Worm (Caenorhabditis elegans) whole organism, L4 larva: Measurements from ENCODE around the gene Y53C12B.7.

Experiments
- F37D6.2 ChIP-seq: sonication (generic microtip); optimal IDR thresholded peaks from 2 replicates; lab custom pipeline; 2016; ENCODE audit warnings: mild to moderate bottlenecking, missing genetic modification characterization, missing compliant biosample characterization
- T26A8.4 ChIP-seq: fragments of 200-800 bp; sonication (Bioruptor generic); IDR thresholded peaks from 2 replicates; pipeline ENCODE4 v1.3.6; 2022; ENCODE audit warnings: missing genetic modification characterization, missing compliant biosample characterization
- ZK337.2 ChIP-seq: fragments of 200-800 bp; sonication (Bioruptor generic); IDR thresholded peaks from 2 replicates; pipeline ENCODE4 v1.3.6; 2022; ENCODE audit warnings: missing genetic modification reagents, missing genetic modification characterization, missing compliant biosample characterization
- ceh-28 ChIP-seq: fragments of 150-350 bp; optimal IDR thresholded peaks from 2 replicates; lab custom pipeline; 2014; ENCODE audit warnings: missing biosample characterization, missing genetic modification reagents, missing genetic modification characterization
- ceh-32 ChIP-seq: sonication (generic microtip); optimal IDR thresholded peaks from 2 replicates; lab custom pipeline; 2016; ENCODE audit warnings: mild to moderate bottlenecking, missing genetic modification characterization, missing compliant biosample characterization; ENCODE audit not compliant: poor library complexity
- ceh-62 ChIP-seq: sonication (generic microtip); optimal IDR thresholded peaks from 2 replicates; lab custom pipeline; 2017; ENCODE audit warnings: missing biosample characterization, missing genetic modification characterization
- cey-2 ChIP-seq: sonication (generic microtip); optimal IDR thresholded peaks from 3 replicates; lab custom pipeline; 2017; ENCODE audit warnings: missing genetic modification characterization, mild to moderate bottlenecking, missing compliant biosample characterization, antibody characterized with exemption, borderline replicate concordance; ENCODE audit not compliant: insufficient read depth
- daf-16 ChIP-seq, 3 experiments: sonication (generic microtip); optimal IDR thresholded peaks; 2 replicates each; lab custom pipeline; 2016 to 2017; ENCODE audit warnings: missing genetic modification characterization in 3 of 3, missing genetic modification reagents in 3 of 3, mild to moderate bottlenecking in 2 of 3, missing compliant biosample characterization in 2 of 3, missing biosample characterization in 1 of 3, moderate library complexity in 1 of 3
- dve-1 ChIP-seq: sonication (generic microtip); optimal IDR thresholded peaks from 2 replicates; lab custom pipeline; 2017; ENCODE audit warnings: antibody characterized with exemption, mild to moderate bottlenecking, missing genetic modification characterization, missing compliant biosample characterization; ENCODE audit not compliant: insufficient read depth
- hif-1 ChIP-seq, 2 experiments: sonication (generic microtip); optimal IDR thresholded peaks; 2 replicates each; lab custom pipeline; 2016 to 2017; ENCODE audit warnings: missing compliant biosample characterization in 2 of 2, missing genetic modification characterization in 2 of 2, missing genetic modification reagents in 2 of 2, missing genotype in 2 of 2, mild to moderate bottlenecking in 1 of 2
- hlh-11 ChIP-seq: fragments of 200-800 bp; sonication (Bioruptor generic); optimal IDR thresholded peaks from 2 replicates; lab custom pipeline; 2018; ENCODE audit warnings: mild to moderate bottlenecking, missing genetic modification characterization, missing compliant biosample characterization
- hlh-30 ChIP-seq: sonication (generic microtip); optimal IDR thresholded peaks from 2 replicates; lab custom pipeline; 2017; ENCODE audit warnings: antibody characterized with exemption, mild to moderate bottlenecking, missing genetic modification characterization, missing compliant biosample characterization; ENCODE audit not compliant: insufficient read depth
- jun-1 ChIP-seq: fragments of 150-350 bp; optimal IDR thresholded peaks from 2 replicates; lab custom pipeline; 2014; ENCODE audit warnings: missing biosample characterization, missing genetic modification reagents, missing genetic modification characterization
- lin-1 ChIP-seq: fragments of 200-800 bp; sonication (Bioruptor generic); IDR thresholded peaks from 2 replicates; pipeline ENCODE4 v1.3.6; 2022; ENCODE audit warnings: missing genetic modification reagents, missing genetic modification characterization, missing compliant biosample characterization
- lin-38 ChIP-seq: fragments of 200-800 bp; sonication (Bioruptor generic); IDR thresholded peaks from 2 replicates; pipeline ENCODE4 v1.3.6; 2022; ENCODE audit warnings: missing genetic modification reagents, missing genetic modification characterization, missing compliant biosample characterization
- mdl-1 ChIP-seq, 2 experiments: fragments of 150-350 bp in 1 of 2; sonication (generic microtip) in 1 of 2; optimal IDR thresholded peaks; 2 replicates each; lab custom pipeline; 2014 to 2017; ENCODE audit warnings: missing biosample characterization in 2 of 2, missing genetic modification characterization in 2 of 2
- mdt-29 ChIP-seq: fragments of 200-800 bp; sonication (Bioruptor generic); IDR thresholded peaks from 2 replicates; pipeline ENCODE4 v1.3.6; 2022; ENCODE audit warnings: missing genetic modification reagents, missing genetic modification characterization, missing compliant biosample characterization
- mes-2 ChIP-seq: sonication (generic microtip); optimal IDR thresholded peaks from 2 replicates; lab custom pipeline; 2016; ENCODE audit warnings: missing genotype, mild to moderate bottlenecking, missing genetic modification characterization, missing compliant biosample characterization; ENCODE audit not compliant: poor library complexity, severe bottlenecking
- nhr-10 ChIP-seq: fragments of 150-350 bp; optimal IDR thresholded peaks from 2 replicates; lab custom pipeline; 2014; ENCODE audit warnings: missing biosample characterization, missing genetic modification characterization
- nhr-102 ChIP-seq: sonication (generic microtip); optimal IDR thresholded peaks from 2 replicates; lab custom pipeline; 2016; ENCODE audit warnings: mild to moderate bottlenecking, missing genetic modification characterization, moderate library complexity, missing compliant biosample characterization
- nhr-11 ChIP-seq: fragments of 150-350 bp; optimal IDR thresholded peaks from 2 replicates; lab custom pipeline; 2014; ENCODE audit warnings: missing biosample characterization, missing genetic modification characterization
- nhr-237 ChIP-seq: sonication (generic microtip); optimal IDR thresholded peaks from 2 replicates; lab custom pipeline; 2017; ENCODE audit warnings: missing biosample characterization, missing genetic modification characterization
- nhr-28 ChIP-seq: fragments of 150-350 bp; optimal IDR thresholded peaks from 2 replicates; lab custom pipeline; 2014; ENCODE audit warnings: missing biosample characterization, missing genetic modification characterization
- nhr-41 ChIP-seq: fragments of 200-800 bp; sonication (Bioruptor generic); IDR thresholded peaks from 2 replicates; pipeline ENCODE4 v1.3.6; 2022; ENCODE audit warnings: missing genetic modification reagents, missing genetic modification characterization, missing compliant biosample characterization
- nhr-48 ChIP-seq: sonication (generic microtip); optimal IDR thresholded peaks from 2 replicates; lab custom pipeline; 2016; ENCODE audit warnings: mild to moderate bottlenecking, missing genetic modification characterization, missing compliant biosample characterization
- nhr-6 ChIP-seq: fragments of 150-350 bp; optimal IDR thresholded peaks from 2 replicates; lab custom pipeline; 2014; ENCODE audit warnings: missing biosample characterization, missing genetic modification characterization
- saeg-2 ChIP-seq: fragments of 200-800 bp; sonication (Bioruptor generic); IDR thresholded peaks from 2 replicates; pipeline ENCODE4 v1.3.6; 2022; ENCODE audit warnings: missing genetic modification reagents, missing genetic modification characterization, missing compliant biosample characterization
- sdz-12 ChIP-seq: fragments of 200-800 bp; sonication (Bioruptor generic); optimal IDR thresholded peaks from 2 replicates; lab custom pipeline; 2018; ENCODE audit warnings: mild to moderate bottlenecking, missing genetic modification characterization, missing compliant biosample characterization
- skn-1 ChIP-seq: fragments of 150-350 bp; optimal IDR thresholded peaks from 2 replicates; lab custom pipeline; 2014; ENCODE audit warnings: missing biosample characterization, missing genetic modification characterization
- snpc-4 ChIP-seq: fragments of 150-350 bp; optimal IDR thresholded peaks from 2 replicates; lab custom pipeline; 2014; ENCODE audit warnings: missing biosample characterization, missing genetic modification characterization
- tag-97 ChIP-seq: fragments of 200-800 bp; sonication (Bioruptor generic); IDR thresholded peaks from 2 replicates; pipeline ENCODE4 v1.3.6; 2022; ENCODE audit warnings: missing genetic modification characterization, missing compliant biosample characterization
- unc-62 ChIP-seq, 3 experiments: fragments of 150-350 bp in 1 of 3; sonication (generic microtip); optimal IDR thresholded peaks in 2 of 3; peaks in 1 of 3; 1 replicate in 1 of 3; 2 replicates in 2 of 3; lab custom pipeline; 2014 to 2017; ENCODE audit warnings: missing biosample characterization in 3 of 3, missing genetic modification characterization in 3 of 3, missing genetic modification reagents in 3 of 3, missing genotype in 1 of 3
- zfp-2 ChIP-seq: sonication (generic microtip); optimal IDR thresholded peaks from 2 replicates; lab custom pipeline; 2016; ENCODE audit warnings: mild to moderate bottlenecking, missing genetic modification characterization, missing compliant biosample characterization
- zfp-3 ChIP-seq: fragments of 200-800 bp; sonication (Bioruptor generic); conservative IDR thresholded peaks from 2 replicates; pipeline ENCODE4 v1.3.6; 2022; ENCODE audit warnings: missing genetic modification reagents, missing genetic modification characterization, missing compliant biosample characterization
- zip-11 ChIP-seq: fragments of 200-800 bp; sonication (Bioruptor generic); IDR thresholded peaks from 2 replicates; pipeline ENCODE4 v1.3.6; 2022; ENCODE audit warnings: missing genetic modification characterization, missing compliant biosample characterization
- zip-2 ChIP-seq: fragments of 150-350 bp; optimal IDR thresholded peaks from 2 replicates; lab custom pipeline; 2014; ENCODE audit warnings: missing biosample characterization, missing genetic modification characterization

Y53C12B.7 gene

DNA sequence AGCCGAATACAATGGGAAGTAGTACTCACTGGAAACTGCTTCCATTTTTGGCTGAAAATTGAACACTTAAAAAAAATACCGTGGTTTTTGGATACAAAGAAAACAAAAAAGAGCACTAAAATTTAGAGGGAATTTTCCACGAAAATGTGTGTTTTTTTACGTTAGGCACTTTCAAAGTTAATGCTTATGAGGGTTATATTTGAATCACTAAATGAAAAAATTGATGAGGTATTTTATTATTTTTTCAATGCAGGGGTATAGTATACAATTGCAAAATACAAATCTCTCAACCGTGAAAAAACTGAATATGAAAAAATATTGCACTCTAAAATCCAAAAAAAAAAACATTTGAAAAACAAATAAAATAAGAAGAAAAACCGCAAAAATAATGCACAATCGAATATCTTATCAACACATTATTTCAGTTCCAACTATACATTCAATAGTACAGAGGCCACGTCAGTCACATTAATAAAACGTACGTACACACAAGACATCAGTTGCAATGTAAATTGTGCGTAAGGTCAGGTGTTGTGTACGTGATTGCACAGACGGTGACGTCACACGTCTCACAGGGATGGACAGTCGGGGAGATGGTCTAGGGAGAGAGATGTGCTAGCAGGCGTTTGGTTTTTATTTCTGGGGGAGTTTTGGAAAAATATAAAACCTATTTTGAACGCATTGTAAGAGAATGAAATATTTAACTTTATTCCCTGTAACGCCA, 16.9 kb upstream of the Y53C12B.7 start, which contains the start of gene aqp-10 (continued):
- TF ChIP-seq hlh-30 (peak; percentile 85), mdt-29 (GFP tag; lab: Robert Waterston, UW) (no peak), zfp-3 (GFP tag; lab: Robert Waterston, UW) (0 out of 2 replicates have a peak, but pooled peaks have one; percentile 35), hif-1 (tag; optimal IDR thresholded peaks at IDR 0.05; lab: Kevin White, UChicago) (peak in 1 of 2 experiments; percentile 44), nhr-48 (peak; percentile 45), T26A8.4 (GFP tag; lab: Robert Waterston, UW) (peak; percentile 81), mes-2 (peak; percentile 62)
- TF ChIP-seq, all 104 proteins: peak for 32

- no peak for TF ChIP-seq snpc-4 (tag; lab: Kevin White, UChicago)
- TF ChIP-seq zip-2 (tag; lab: Kevin White, UChicago) = no peak
- TF ChIP-seq sdz-12 = no peak
- TF ChIP-seq jun-1 (tag; lab: Kevin White, UChicago) = no peak
- TF ChIP-seq dve-1 (tag; lab: Kevin White, UChicago) = no peak
- TF ChIP-seq ceh-28 (tag; lab: Kevin White, UChicago) = no peak
- TF ChIP-seq nhr-28 (tag; lab: Kevin White, UChicago) = no peak
- no peak for TF ChIP-seq nhr-41 (GFP tag; lab: Robert Waterston, UW)
- no peak for TF ChIP-seq nhr-10 (tag; lab: Kevin White, UChicago)
- TF ChIP-seq nhr-6 (tag; lab: Kevin White, UChicago) = no peak
- TF ChIP-seq mdl-1 (tag; optimal IDR thresholded peaks at IDR 0.05; lab: Kevin White, UChicago) = no peak
- TF ChIP-seq lin-1 (GFP tag; lab: Robert Waterston, UW) = no peak
These were observed 11.7 kb upstream of the Y53C12B.7 start for ce11 chrII:9764696-9765095.

DNA sequence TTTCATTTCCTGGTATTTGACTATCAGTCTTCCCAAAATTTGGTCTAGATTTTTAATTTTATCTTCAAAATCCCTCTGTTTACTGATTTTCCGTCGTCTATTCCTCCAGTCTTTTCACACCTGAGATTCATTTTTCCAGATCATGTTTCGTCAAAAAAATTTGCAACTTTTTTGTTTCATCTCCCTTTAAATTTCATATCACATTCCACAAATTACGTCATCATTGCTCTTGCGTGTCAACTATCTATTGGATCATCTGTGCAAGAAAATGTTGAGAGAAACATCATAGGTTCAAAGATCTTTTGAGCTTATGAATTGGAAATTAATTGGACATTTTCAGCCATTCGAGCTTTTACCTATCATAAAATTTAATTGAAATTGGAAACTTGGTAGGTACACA, 6.4 kb upstream of the Y53C12B.7 start:
- no peak for TF ChIP-seq ceh-62
- peak; percentile 3 for TF ChIP-seq nhr-11 (tag; lab: Kevin White, UChicago)

DNA sequence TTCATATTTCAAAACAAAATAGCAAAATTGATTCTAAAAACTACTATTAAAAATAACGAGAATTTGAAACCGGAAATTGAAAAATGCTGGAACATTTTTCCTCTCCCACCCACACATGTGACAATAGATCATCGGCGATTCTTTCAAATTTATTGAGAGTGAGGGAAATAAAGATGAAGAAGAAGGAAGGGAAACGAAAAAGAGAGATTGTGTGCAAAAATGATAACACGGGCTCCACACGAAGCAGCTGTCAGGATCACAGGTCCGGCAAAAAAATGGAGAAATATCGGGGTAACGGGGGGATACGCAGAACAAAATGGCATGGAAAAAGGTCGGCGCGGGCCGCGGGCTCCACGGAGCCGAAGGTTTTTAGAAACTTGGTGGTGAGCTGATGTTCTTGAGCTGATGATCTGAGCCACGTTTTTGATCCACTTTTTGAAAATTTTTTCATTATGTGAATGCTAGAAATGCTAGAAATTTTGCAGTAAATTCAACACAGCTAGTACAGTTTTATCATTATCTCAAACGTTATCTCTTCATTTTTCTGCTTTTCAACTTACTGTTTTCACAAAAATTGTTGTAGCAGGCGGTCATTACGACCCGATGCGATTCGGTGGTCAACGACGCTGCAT, 4.7 kb upstream of the Y53C12B.7 start, which contains the start of gene shk-1:
TSS of gene shk-1 (plus strand) at position 582 of the 632 bp plus-strand sequence.
- no peak for TF ChIP-seq tag-97 (GFP tag; lab: Robert Waterston, UW)
- TF ChIP-seq sdz-12 = no peak
- TF ChIP-seq hlh-11 (tag; lab: Kevin White, UChicago) = peak; percentile 48
- no peak for TF ChIP-seq jun-1 (tag; lab: Kevin White, UChicago)
- no peak for TF ChIP-seq saeg-2 (GFP tag; lab: Robert Waterston, UW)
- TF ChIP-seq hlh-30 = peak; percentile 13
- TF ChIP-seq zfp-2 (tag; lab: Kevin White, UChicago) = no peak
- TF ChIP-seq nhr-237 (tag; lab: Kevin White, UChicago) = no peak
- TF ChIP-seq ceh-62 = no peak
- TF ChIP-seq F37D6.2 (tag; lab: Kevin White, UChicago) = no peak
- TF ChIP-seq daf-16 (GFP tag; optimal IDR thresholded peaks at IDR 0.05; lab: Kevin White, UChicago) = peak in 1 of 2 experiments; percentile 44
- no peak for TF ChIP-seq daf-16 (tag; optimal IDR thresholded peaks at IDR 0.05; lab: Kevin White, UChicago)
- no peak for TF ChIP-seq skn-1
- peak in 1 of 2 experiments; percentile 11 for TF ChIP-seq unc-62 (GFP tag; optimal IDR thresholded peaks at IDR 0.05 in 1 of 2; lab: Kevin White, UChicago)
- no peak for TF ChIP-seq unc-62 (tag; optimal IDR thresholded peaks at IDR 0.05; lab: Kevin White, UChicago)
- TF ChIP-seq nhr-102 (tag; lab: Kevin White, UChicago) = no peak
- no peak for TF ChIP-seq ceh-32 (tag; lab: Kevin White, UChicago)
- no peak for TF ChIP-seq cey-2
- TF ChIP-seq nhr-11 (tag; lab: Kevin White, UChicago) = peak; percentile 90
- TF ChIP-seq zip-11 = no peak
- TF ChIP-seq lin-38 (GFP tag; lab: Robert Waterston, UW) = no peak
- 0 out of 2 replicates have a peak, but pooled peaks have one; percentile 19 for TF ChIP-seq ZK337.2 (GFP tag; lab: Robert Waterston, UW)
